Fruit fly (Drosophila melanogaster) whole organism, prepupa: ENCODE results near the gene CG11892.
A peak's percentile ranks its signal among the peaks of the same experiment; 100 is the strongest.

Experiments
- CG16779 ChIP-seq: fragments of 200-800 bp; sonication (Bioruptor generic); optimal IDR thresholded peaks from 3 replicates; lab custom pipeline; 2017; ENCODE audit warnings: missing biosample characterization, mild to moderate bottlenecking, missing genetic modification characterization
- CG31627 ChIP-seq: fragments of 200-800 bp; sonication (Bioruptor generic); optimal IDR thresholded peaks from 3 replicates; lab custom pipeline; 2016; ENCODE audit warnings: missing biosample characterization, missing genetic modification characterization
- CG32006 ChIP-seq: fragments of 200-800 bp; sonication (Bioruptor generic); optimal IDR thresholded peaks from 3 replicates; lab custom pipeline; 2017; ENCODE audit warnings: missing biosample characterization, mild to moderate bottlenecking, missing genetic modification characterization
- Eip78C ChIP-seq: fragments of 200-800 bp; sonication (Bioruptor generic); peaks from one replicate; lab custom pipeline; 2016; ENCODE audit warnings: missing biosample characterization, missing genetic modification characterization
- Gug ChIP-seq: fragments of 200-800 bp; sonication (Bioruptor generic); IDR thresholded peaks from 2 replicates; pipeline ENCODE4 v1.3.6; 2022; ENCODE audit warnings: missing biosample characterization, missing genetic modification characterization
- Lpt ChIP-seq: fragments of 200-800 bp; sonication (Bioruptor generic); optimal IDR thresholded peaks from 3 replicates; lab custom pipeline; 2016; ENCODE audit warnings: missing biosample characterization, missing genetic modification characterization
- OdsH ChIP-seq: fragments of 200-800 bp; sonication (Bioruptor generic); optimal IDR thresholded peaks from 3 replicates; lab custom pipeline; 2016; ENCODE audit warnings: missing biosample characterization, missing genetic modification characterization
- Sox102F ChIP-seq: fragments of 200-800 bp; sonication (Bioruptor generic); optimal IDR thresholded peaks from 2 replicates; lab custom pipeline; 2016; ENCODE audit warnings: missing biosample characterization, mild to moderate bottlenecking, missing genetic modification characterization
- svp ChIP-seq: fragments of 200-800 bp; sonication (Bioruptor generic); peaks from one replicate; lab custom pipeline; 2016; ENCODE audit warnings: missing biosample characterization, missing genetic modification characterization

dm6 chr3R:25238771-25239700, 42.3 kb upstream of the CG11892 start:
- TF ChIP-seq CG32006 (GFP tag; lab: Kevin White, UChicago): no peak
- no peak for TF ChIP-seq OdsH (GFP tag; lab: Kevin White, UChicago)
- no peak for TF ChIP-seq Sox102F (GFP tag; lab: Kevin White, UChicago)
- no peak for TF ChIP-seq svp (GFP tag; lab: Kevin White, UChicago)
- TF ChIP-seq CG16779 (tag; lab: Kevin White, UChicago): no peak
- TF ChIP-seq Gug (GFP tag; lab: Robert Waterston, UW): no peak
- no peak for TF ChIP-seq Lpt (GFP tag; lab: Kevin White, UChicago)
- TF ChIP-seq Eip78C (GFP tag; lab: Kevin White, UChicago): peak; percentile 78
- TF ChIP-seq CG31627: no peak
